ENCODE assay signal across 1 fruit fly cellular context in genomic region chr2L:8951184-8951934, dm6.
TF ChIP-seq lines count a peak whose summit lies in the region.

TSS of gene C1GalTA (minus strand) at chr2L:8951216.

TF ChIP-seq in whole organism, embryonic, 481 proteins besides CTCF, POLR2A, EP300 and RAD21 (continued from another document and continues in another):
- peak; percentile 95 for TF ChIP-seq CG7372 (GFP tag; IDR thresholded peaks at IDR 0.05; lab: Robert Waterston, UW)
- TF ChIP-seq CG4854 (GFP tag; optimal IDR thresholded peaks at IDR 0.05; lab: Kevin White, UChicago), result peak; percentile 49
- TF ChIP-seq ind (GFP tag; optimal IDR thresholded peaks at IDR 0.05; lab: Kevin White, UChicago), result peak; percentile 94
- TF ChIP-seq CG12391 (tag; optimal IDR thresholded peaks at IDR 0.05; lab: Kevin White, UChicago), result peak; percentile 100
- peak; percentile 95 for TF ChIP-seq sob (GFP tag; IDR thresholded peaks at IDR 0.05; lab: Robert Waterston, UW)
- TF ChIP-seq D19B (GFP tag; optimal IDR thresholded peaks at IDR 0.05; lab: Kevin White, UChicago), result peak; percentile 88
- peak; percentile 62; the same call in 1 of the 2 replicates for TF ChIP-seq CG4360 (GFP tag; IDR thresholded peaks at IDR 0.05; lab: Robert Waterston, UW)
- TF ChIP-seq gro (GFP tag; optimal IDR thresholded peaks at IDR 0.05; lab: Kevin White, UChicago), result peak; percentile 63
- TF ChIP-seq dan (GFP tag; IDR thresholded peaks at IDR 0.05; lab: Robert Waterston, UW), result no peak
- TF ChIP-seq Side (GFP tag; optimal IDR thresholded peaks at IDR 0.05; lab: Kevin White, UChicago), result peak; percentile 48
- peak; percentile 83 for TF ChIP-seq E2f2 (GFP tag; IDR thresholded peaks at IDR 0.05; lab: Robert Waterston, UW)
- TF ChIP-seq Stat92E (GFP tag; optimal IDR thresholded peaks at IDR 0.05; lab: Kevin White, UChicago), result peak in 1 of 3 experiments; percentile 99
- TF ChIP-seq gfzf (GFP tag; optimal IDR thresholded peaks at IDR 0.05; lab: Kevin White, UChicago), result no peak
- no peak for TF ChIP-seq vnd (GFP tag; IDR thresholded peaks at IDR 0.05; lab: Robert Waterston, UW; ENCODE audit: partially characterized antibody)
- TF ChIP-seq CG12104 (GFP tag; optimal IDR thresholded peaks at IDR 0.05; lab: Kevin White, UChicago), result peak; percentile 97
- TF ChIP-seq Hmx (GFP tag; optimal IDR thresholded peaks at IDR 0.05; lab: Kevin White, UChicago), result no peak
- TF ChIP-seq scrt (GFP tag; optimal IDR thresholded peaks at IDR 0.05; lab: Kevin White, UChicago), result peak; percentile 94
- TF ChIP-seq sna (GFP tag; IDR thresholded peaks at IDR 0.05; lab: Robert Waterston, UW; ENCODE audit: partially characterized antibody), result no peak
- TF ChIP-seq wek (GFP tag; optimal IDR thresholded peaks at IDR 0.05; lab: Kevin White, UChicago), result peak; percentile 38
- no peak; the same call in 1 of the 2 replicates for TF ChIP-seq NFAT (GFP tag; IDR thresholded peaks at IDR 0.05; lab: Robert Waterston, UW)
- TF ChIP-seq CG2199 (GFP tag; IDR thresholded peaks at IDR 0.05; lab: Robert Waterston, UW), result peak; percentile 57; the same call in 1 of the 3 replicates
- TF ChIP-seq CG16779 (GFP tag; IDR thresholded peaks at IDR 0.05; lab: Robert Waterston, UW), result no peak
- no peak for TF ChIP-seq Lim3 (GFP tag; IDR thresholded peaks at IDR 0.05; lab: Robert Waterston, UW)
- TF ChIP-seq Scr (GFP tag; IDR thresholded peaks at IDR 0.05; lab: Robert Waterston, UW; ENCODE audit: partially characterized antibody), result no peak
- TF ChIP-seq sima (GFP tag; optimal IDR thresholded peaks at IDR 0.05; lab: Kevin White, UChicago), result no peak
- TF ChIP-seq dysf (GFP tag; IDR thresholded peaks at IDR 0.05; lab: Robert Waterston, UW), result peak; percentile 98
- TF ChIP-seq Sox100B (GFP tag; optimal IDR thresholded peaks at IDR 0.05; lab: Kevin White, UChicago), result peak; percentile 99
- TF ChIP-seq CG6854 (GFP tag; optimal IDR thresholded peaks at IDR 0.05; lab: Kevin White, UChicago), result peak; percentile 98
- no peak for TF ChIP-seq knrl (GFP tag; IDR thresholded peaks at IDR 0.05; lab: Robert Waterston, UW; ENCODE audit: partially characterized antibody)
- TF ChIP-seq hbn (GFP tag; IDR thresholded peaks at IDR 0.05; lab: Robert Waterston, UW; ENCODE audit: partially characterized antibody), result no peak
- peak; percentile 93 for TF ChIP-seq al (GFP tag; IDR thresholded peaks at IDR 0.05; lab: Robert Waterston, UW)
- peak; percentile 99 for TF ChIP-seq CG11695 (GFP tag; IDR thresholded peaks at IDR 0.05; lab: Robert Waterston, UW)
- TF ChIP-seq B-H1 (GFP tag; IDR thresholded peaks at IDR 0.05; lab: Robert Waterston, UW), result peak; percentile 92
- TF ChIP-seq unpg (GFP tag; optimal IDR thresholded peaks at IDR 0.05; lab: Kevin White, UChicago), result peak; percentile 99
- TF ChIP-seq Elba2 (GFP tag; optimal IDR thresholded peaks at IDR 0.05; lab: Kevin White, UChicago), result peak; percentile 52
- TF ChIP-seq chm (GFP tag; IDR thresholded peaks at IDR 0.05; lab: Robert Waterston, UW), result peak; percentile 92
- TF ChIP-seq CG43689 (GFP tag; IDR thresholded peaks at IDR 0.05; lab: Robert Waterston, UW), result no peak; the same call in 1 of the 2 replicates
- peak; percentile 83 for TF ChIP-seq CG8765 (GFP tag; IDR thresholded peaks at IDR 0.05; lab: Robert Waterston, UW)
- peak; percentile 96 for TF ChIP-seq caup (GFP tag; optimal IDR thresholded peaks at IDR 0.05; lab: Kevin White, UChicago; ENCODE audit: severe bottlenecking)
- TF ChIP-seq CG17361 (GFP tag; IDR thresholded peaks at IDR 0.05; lab: Robert Waterston, UW), result peak; percentile 100
- peak; percentile 86 for TF ChIP-seq CG30431 (GFP tag; optimal IDR thresholded peaks at IDR 0.05; lab: Kevin White, UChicago)
- peak; percentile 97 for TF ChIP-seq CG15601 (tag; optimal IDR thresholded peaks at IDR 0.05; lab: Kevin White, UChicago)
- TF ChIP-seq CG10654 (GFP tag; optimal IDR thresholded peaks at IDR 0.05; lab: Kevin White, UChicago), result peak; percentile 94
- no peak for TF ChIP-seq CG4282 (GFP tag; optimal IDR thresholded peaks at IDR 0.05; lab: Kevin White, UChicago)
- TF ChIP-seq Ravus (GFP tag; IDR thresholded peaks at IDR 0.05; lab: Robert Waterston, UW), result peak; percentile 86
- peak; percentile 93 for TF ChIP-seq CG4730 (GFP tag; IDR thresholded peaks at IDR 0.05; lab: Robert Waterston, UW)
- peak; percentile 95 for TF ChIP-seq tio (GFP tag; optimal IDR thresholded peaks at IDR 0.05; lab: Kevin White, UChicago)
- TF ChIP-seq Nf-YA (GFP tag; IDR thresholded peaks at IDR 0.05; lab: Robert Waterston, UW), result peak; percentile 89
- TF ChIP-seq vfl (GFP tag; optimal IDR thresholded peaks at IDR 0.05; lab: Kevin White, UChicago), result peak; percentile 70
- peak; percentile 85 for TF ChIP-seq CG6654 (GFP tag; optimal IDR thresholded peaks at IDR 0.05; lab: Kevin White, UChicago)
- peak; percentile 98 for TF ChIP-seq twi (tag; optimal IDR thresholded peaks at IDR 0.05; lab: Kevin White, UChicago)
- peak; percentile 93 for TF ChIP-seq Chrac-16 (GFP tag; optimal IDR thresholded peaks at IDR 0.05; lab: Kevin White, UChicago)
- peak; percentile 98 for TF ChIP-seq CG6683 (GFP tag; optimal IDR thresholded peaks at IDR 0.05; lab: Kevin White, UChicago)
- peak; percentile 79 for TF ChIP-seq CG31388 (GFP tag; optimal IDR thresholded peaks at IDR 0.05; lab: Kevin White, UChicago)
- TF ChIP-seq insv (GFP tag; optimal IDR thresholded peaks at IDR 0.05; lab: Kevin White, UChicago), result peak in 1 of 2 experiments; percentile 69
- TF ChIP-seq btn (GFP tag; optimal IDR thresholded peaks at IDR 0.05; lab: Kevin White, UChicago), result no peak
- no peak for TF ChIP-seq repo (GFP tag; optimal IDR thresholded peaks at IDR 0.05; lab: Kevin White, UChicago)
- peak; percentile 39 to 62 for TF ChIP-seq chif (GFP tag; optimal IDR thresholded peaks at IDR 0.05; lab: Kevin White, UChicago)
- TF ChIP-seq CG18764 (GFP tag; optimal IDR thresholded peaks at IDR 0.05; lab: Kevin White, UChicago), result peak; percentile 94
- TF ChIP-seq pros (GFP tag; optimal IDR thresholded peaks at IDR 0.05; lab: Kevin White, UChicago), result peak; percentile 90
- peak; percentile 97 for TF ChIP-seq CG15011 (GFP tag; optimal IDR thresholded peaks at IDR 0.05; lab: Kevin White, UChicago)
- TF ChIP-seq NK7.1 (GFP tag; optimal IDR thresholded peaks at IDR 0.05; lab: Kevin White, UChicago), result peak; percentile 43
- no peak for TF ChIP-seq Bgb (GFP tag; IDR thresholded peaks at IDR 0.05; lab: Robert Waterston, UW; ENCODE audit: partially characterized antibody)
- peak; percentile 99 for TF ChIP-seq Spps (tag; optimal IDR thresholded peaks at IDR 0.05; lab: Kevin White, UChicago)
- TF ChIP-seq CHES-1-like (GFP tag; optimal IDR thresholded peaks at IDR 0.05; lab: Kevin White, UChicago), result peak; percentile 78
- peak; percentile 98 for TF ChIP-seq CG17385 (GFP tag; optimal IDR thresholded peaks at IDR 0.05; lab: Kevin White, UChicago)
- no peak for TF ChIP-seq CG12236 (GFP tag; optimal IDR thresholded peaks at IDR 0.05; lab: Kevin White, UChicago)
- no peak for TF ChIP-seq CG3838 (GFP tag; optimal IDR thresholded peaks at IDR 0.05; lab: Kevin White, UChicago)
- TF ChIP-seq zen2 (GFP tag; IDR thresholded peaks at IDR 0.05; lab: Robert Waterston, UW; ENCODE audit: partially characterized antibody), result no peak
- TF ChIP-seq Taf1 (GFP tag; IDR thresholded peaks at IDR 0.05; lab: Robert Waterston, UW), result peak; percentile 85
- TF ChIP-seq shn (GFP tag; optimal IDR thresholded peaks at IDR 0.05; lab: Kevin White, UChicago), result peak; percentile 63
- TF ChIP-seq CG9932 (GFP tag; IDR thresholded peaks at IDR 0.05; lab: Robert Waterston, UW), result peak; percentile 92
- peak; percentile 99 for TF ChIP-seq CG12659 (GFP tag; optimal IDR thresholded peaks at IDR 0.05; lab: Kevin White, UChicago)
- TF ChIP-seq CG12071 (GFP tag; optimal IDR thresholded peaks at IDR 0.05; lab: Kevin White, UChicago), result peak; percentile 80
- no peak for TF ChIP-seq Ets97D (GFP tag; optimal IDR thresholded peaks at IDR 0.05; lab: Kevin White, UChicago)
- no peak for TF ChIP-seq Dfd (GFP tag; optimal IDR thresholded peaks at IDR 0.05; lab: Kevin White, UChicago)
- peak; percentile 91 for TF ChIP-seq CG17568 (GFP tag; optimal IDR thresholded peaks at IDR 0.05; lab: Kevin White, UChicago)
- no peak for TF ChIP-seq br (optimal IDR thresholded peaks at IDR 0.05; lab: Kevin White, UChicago)
- TF ChIP-seq CG7745 (tag; optimal IDR thresholded peaks at IDR 0.05; lab: Kevin White, UChicago), result peak; percentile 35
- TF ChIP-seq trh (GFP tag; optimal IDR thresholded peaks at IDR 0.05; lab: Kevin White, UChicago), result peak; percentile 91
- peak; percentile 48 for TF ChIP-seq HLH54F (GFP tag; optimal IDR thresholded peaks at IDR 0.05; lab: Kevin White, UChicago)
- peak; percentile 78 for TF ChIP-seq Bteb2 (GFP tag; optimal IDR thresholded peaks at IDR 0.05; lab: Kevin White, UChicago)
- peak; percentile 95 for TF ChIP-seq gce (GFP tag; IDR thresholded peaks at IDR 0.05; lab: Robert Waterston, UW)
- peak; percentile 92 for TF ChIP-seq CG30020 (tag; optimal IDR thresholded peaks at IDR 0.05; lab: Kevin White, UChicago)
- TF ChIP-seq Nf-YB (GFP tag; optimal IDR thresholded peaks at IDR 0.05; lab: Kevin White, UChicago), result peak; percentile 92
- TF ChIP-seq gt (GFP tag; IDR thresholded peaks at IDR 0.05; lab: Robert Waterston, UW), result peak; percentile 80; the same call in 1 of the 2 replicates
- TF ChIP-seq CG8089 (GFP tag; optimal IDR thresholded peaks at IDR 0.05; lab: Kevin White, UChicago), result peak; percentile 62
- peak; percentile 95 for TF ChIP-seq Awh (GFP tag; IDR thresholded peaks at IDR 0.05; lab: Robert Waterston, UW)
- TF ChIP-seq tx (GFP tag; optimal IDR thresholded peaks at IDR 0.05; lab: Kevin White, UChicago), result peak; percentile 6
- TF ChIP-seq CrebB (tag; optimal IDR thresholded peaks at IDR 0.05; lab: Kevin White, UChicago), result peak; percentile 98
- TF ChIP-seq sens (GFP tag; lab: Kevin White, UChicago), result peak; percentile 93
- TF ChIP-seq bigmax (GFP tag; optimal IDR thresholded peaks at IDR 0.05; lab: Kevin White, UChicago), result no peak
- TF ChIP-seq jumu (GFP tag; optimal IDR thresholded peaks at IDR 0.05; lab: Kevin White, UChicago), result peak; percentile 9
- TF ChIP-seq usp (GFP tag; optimal IDR thresholded peaks at IDR 0.05; lab: Kevin White, UChicago), result no peak
- peak; percentile 36 for TF ChIP-seq CG1647 (GFP tag; optimal IDR thresholded peaks at IDR 0.05; lab: Kevin White, UChicago)
- TF ChIP-seq croc (GFP tag; conservative IDR thresholded peaks at IDR 0.05; lab: Robert Waterston, UW), result peak; percentile 96
- TF ChIP-seq CG13624 (GFP tag; optimal IDR thresholded peaks at IDR 0.05; lab: Kevin White, UChicago), result peak; percentile 61
- no peak for TF ChIP-seq Doc2 (GFP tag; IDR thresholded peaks at IDR 0.05; lab: Robert Waterston, UW)
- TF ChIP-seq CG1832 (GFP tag; optimal IDR thresholded peaks at IDR 0.05; lab: Kevin White, UChicago), result no peak
- TF ChIP-seq bsh (GFP tag; optimal IDR thresholded peaks at IDR 0.05; lab: Kevin White, UChicago), result peak; percentile 93 to 99
- TF ChIP-seq lov (optimal IDR thresholded peaks at IDR 0.05; lab: Kevin White, UChicago), result no peak
- TF ChIP-seq lov (GFP tag; IDR thresholded peaks at IDR 0.05; lab: Robert Waterston, UW), result no peak; the same call in 1 of the 3 replicates
- peak; percentile 98 for TF ChIP-seq CG6765 (GFP tag; optimal IDR thresholded peaks at IDR 0.05; lab: Kevin White, UChicago)
- peak; percentile 95 for TF ChIP-seq CG15696 (tag; optimal IDR thresholded peaks at IDR 0.05; lab: Kevin White, UChicago)
- peak; percentile 85 for TF ChIP-seq danr (GFP tag; IDR thresholded peaks at IDR 0.05; lab: Robert Waterston, UW)
- TF ChIP-seq MTF-1 (GFP tag; optimal IDR thresholded peaks at IDR 0.05; lab: Kevin White, UChicago; ENCODE audit: borderline replicate concordance), result peak; percentile 85
- no peak for TF ChIP-seq crc (GFP tag; optimal IDR thresholded peaks at IDR 0.05; lab: Kevin White, UChicago)
- peak; percentile 73 to 99 for TF ChIP-seq Hr51 (GFP tag; optimal IDR thresholded peaks at IDR 0.05; lab: Kevin White, UChicago)
- peak; percentile 21 for TF ChIP-seq maf-S (GFP tag; optimal IDR thresholded peaks at IDR 0.05; lab: Kevin White, UChicago)
- peak; percentile 80 for TF ChIP-seq ken (GFP tag; IDR thresholded peaks at IDR 0.05; lab: Robert Waterston, UW)
- peak; percentile 100 for TF ChIP-seq CG10979 (tag; optimal IDR thresholded peaks at IDR 0.05; lab: Kevin White, UChicago)
- peak; percentile 91 for TF ChIP-seq ase (GFP tag; IDR thresholded peaks at IDR 0.05; lab: Robert Waterston, UW)
- no peak for TF ChIP-seq CG34224 (GFP tag; IDR thresholded peaks at IDR 0.05; lab: Robert Waterston, UW; ENCODE audit: partially characterized antibody)
- TF ChIP-seq PHDP (tag; optimal IDR thresholded peaks at IDR 0.05; lab: Kevin White, UChicago), result peak; percentile 99
- TF ChIP-seq MESR4 (GFP tag; optimal IDR thresholded peaks at IDR 0.05; lab: Kevin White, UChicago), result peak; percentile 11
- TF ChIP-seq oc (tag; optimal IDR thresholded peaks at IDR 0.05; lab: Kevin White, UChicago), result peak; percentile 98
- peak; percentile 91 for TF ChIP-seq zfh1 (GFP tag; IDR thresholded peaks at IDR 0.05; lab: Robert Waterston, UW)
- peak; percentile 65 for TF ChIP-seq fd64A (GFP tag; optimal IDR thresholded peaks at IDR 0.05; lab: Kevin White, UChicago)
- TF ChIP-seq gem (tag; optimal IDR thresholded peaks at IDR 0.05; lab: Kevin White, UChicago), result peak; percentile 100
- TF ChIP-seq CoRest (tag; optimal IDR thresholded peaks at IDR 0.05; lab: Kevin White, UChicago), result peak; percentile 100
- TF ChIP-seq klu (GFP tag; IDR thresholded peaks at IDR 0.05; lab: Robert Waterston, UW), result peak; percentile 96
- TF ChIP-seq C15 (GFP tag; IDR thresholded peaks at IDR 0.05; lab: Robert Waterston, UW), result peak; percentile 83; the same call in 2 of the 3 replicates
- no peak for TF ChIP-seq hth (optimal IDR thresholded peaks at IDR 0.05; lab: Kevin White, UChicago)
- peak; percentile 89 for TF ChIP-seq H15 (GFP tag; IDR thresholded peaks at IDR 0.05; lab: Robert Waterston, UW)
- peak; percentile 84 for TF ChIP-seq CG6272 (GFP tag; IDR thresholded peaks at IDR 0.05; lab: Robert Waterston, UW)
- peak; percentile 96 for TF ChIP-seq sug (tag; optimal IDR thresholded peaks at IDR 0.05; lab: Kevin White, UChicago)
- peak; percentile 84; the same call in 1 of the 2 replicates for TF ChIP-seq CG5953 (GFP tag; IDR thresholded peaks at IDR 0.05; lab: Robert Waterston, UW)
- TF ChIP-seq CG8478 (optimal IDR thresholded peaks at IDR 0.05; lab: Kevin White, UChicago), result no peak
- TF ChIP-seq kni (GFP tag; optimal IDR thresholded peaks at IDR 0.05; lab: Kevin White, UChicago), result peak; percentile 61
- no peak for TF ChIP-seq CG14860 (GFP tag; IDR thresholded peaks at IDR 0.05; lab: Robert Waterston, UW; ENCODE audit: partially characterized antibody)
- TF ChIP-seq CG3726 (GFP tag; IDR thresholded peaks at IDR 0.05; lab: Robert Waterston, UW), result peak; percentile 84
